Worm (Caenorhabditis elegans) whole organism, mixed stage, embryonic: ENCODE data around the gene srd-40.

Experiments
- ceh-43 ChIP-seq: fragments of 200-800 bp; sonication (Bioruptor generic); optimal IDR thresholded peaks from 2 replicates; lab custom pipeline; 2018; ENCODE audit warnings: mild to moderate bottlenecking, missing genetic modification characterization, moderate library complexity, missing compliant biosample characterization
- elt-3 ChIP-seq: fragments of 150-350 bp; optimal IDR thresholded peaks from 2 replicates; lab custom pipeline; 2014; ENCODE audit warnings: missing biosample characterization, missing genetic modification characterization
- nhr-12 ChIP-seq: fragments of 150-350 bp; optimal IDR thresholded peaks from 2 replicates; lab custom pipeline; 2014; ENCODE audit warnings: missing biosample characterization, missing genetic modification characterization
- nhr-237 ChIP-seq: fragments of 150-350 bp; optimal IDR thresholded peaks from 2 replicates; lab custom pipeline; 2014; ENCODE audit warnings: missing biosample characterization, missing genetic modification characterization
- pha-4 ChIP-seq: fragments of 150-350 bp; optimal IDR thresholded peaks from 2 replicates; lab custom pipeline; 2018; ENCODE audit warnings: missing biosample characterization, missing genetic modification reagents, missing genetic modification characterization
- unc-39 ChIP-seq: fragments of 150-350 bp; optimal IDR thresholded peaks from 2 replicates; lab custom pipeline; 2014; ENCODE audit warnings: missing biosample characterization, missing genetic modification characterization
- unc-62 ChIP-seq: fragments of 150-350 bp; optimal IDR thresholded peaks from 2 replicates; lab custom pipeline; 2014; ENCODE audit warnings: missing biosample characterization, missing genetic modification reagents, missing genetic modification characterization

ce11 chrX:12356581-12356980 lies 33.0 kb downstream of the srd-40 start, which contains the start of gene nspc-12:
- TF ChIP-seq nhr-237, result no peak
- no peak for TF ChIP-seq ceh-43 (GFP tag; lab: Kevin White, UChicago)
- no peak for TF ChIP-seq unc-62 (GFP tag; lab: Kevin White, UChicago)
- no peak for TF ChIP-seq pha-4
- no peak for TF ChIP-seq unc-39 (tag; lab: Kevin White, UChicago)
- no peak for TF ChIP-seq elt-3
- no peak for TF ChIP-seq nhr-12 (tag; lab: Kevin White, UChicago)
